Worm (Caenorhabditis elegans) whole organism, early embryonic: ENCODE results near the gene nlp-53.

Experiments used
- B0310.2 ChIP-seq: sonication (generic microtip); optimal IDR thresholded peaks from 2 replicates; lab custom pipeline; 2016; ENCODE audit warnings: mild to moderate bottlenecking, missing genetic modification characterization, missing compliant biosample characterization
- F13C5.2 ChIP-seq: sonication (generic microtip); optimal IDR thresholded peaks from 2 replicates; lab custom pipeline; 2017; ENCODE audit warnings: mild to moderate bottlenecking, missing genetic modification characterization, inconsistent platforms, missing compliant biosample characterization
- aly-1 ChIP-seq: sonication (generic microtip); optimal IDR thresholded peaks from 2 replicates; lab custom pipeline; 2016; ENCODE audit warnings: missing genetic modification characterization, missing compliant biosample characterization
- ama-1 ChIP-seq: fragments of 150-350 bp; optimal IDR thresholded peaks from 2 replicates; lab custom pipeline; 2014
- ceh-13 ChIP-seq: fragments of 200-800 bp; sonication (Bioruptor generic); optimal IDR thresholded peaks from 2 replicates; lab custom pipeline; 2018; ENCODE audit warnings: mild to moderate bottlenecking, missing genetic modification characterization, missing compliant biosample characterization
- ceh-36 ChIP-seq: sonication (generic microtip); optimal IDR thresholded peaks from 2 replicates; lab custom pipeline; 2016; ENCODE audit warnings: missing genetic modification characterization, inconsistent platforms, missing compliant biosample characterization
- ets-7 ChIP-seq: sonication (generic microtip); optimal IDR thresholded peaks from 2 replicates; lab custom pipeline; 2016; ENCODE audit warnings: missing genotype, missing genetic modification characterization, missing compliant biosample characterization
- flt-1 ChIP-seq: fragments of 200-800 bp; sonication (Bioruptor generic); IDR thresholded peaks from 2 replicates; pipeline ENCODE4 v1.3.6; 2022; ENCODE audit warnings: missing genetic modification characterization, missing compliant biosample characterization
- hmbx-1 ChIP-seq: sonication (generic microtip); optimal IDR thresholded peaks from 2 replicates; lab custom pipeline; 2016; ENCODE audit warnings: mild to moderate bottlenecking, missing genetic modification characterization, missing compliant biosample characterization
- hmg-4 ChIP-seq: fragments of 200-800 bp; sonication (Bioruptor generic); optimal IDR thresholded peaks from 2 replicates; lab custom pipeline; 2018; ENCODE audit warnings: mild to moderate bottlenecking, missing genetic modification characterization, missing compliant biosample characterization
- hnd-1 ChIP-seq: sonication (generic microtip); optimal IDR thresholded peaks from 2 replicates; lab custom pipeline; 2016; ENCODE audit warnings: missing genetic modification characterization, missing compliant biosample characterization
- pes-1 ChIP-seq: fragments of 200-800 bp; sonication (Bioruptor generic); IDR thresholded peaks from 2 replicates; pipeline ENCODE4 v1.3.6; 2022; ENCODE audit warnings: missing genetic modification reagents, missing genetic modification characterization, missing compliant biosample characterization
- scrt-1 ChIP-seq: fragments of 200-800 bp; sonication (Bioruptor generic); IDR thresholded peaks from 2 replicates; pipeline ENCODE4 v1.3.6; 2022; ENCODE audit warnings: missing genetic modification characterization, missing compliant biosample characterization
- sea-1 ChIP-seq: fragments of 200-800 bp; sonication (Bioruptor generic); conservative IDR thresholded peaks from 2 replicates; pipeline ENCODE4 v1.3.6; 2022; ENCODE audit warnings: missing genetic modification characterization, missing compliant biosample characterization
- tbx-11 ChIP-seq: fragments of 200-800 bp; sonication (Bioruptor generic); IDR thresholded peaks from 2 replicates; pipeline ENCODE4 v1.3.6; 2022; ENCODE audit warnings: missing genetic modification characterization, missing compliant biosample characterization
- tbx-37 ChIP-seq: fragments of 200-800 bp; sonication (Bioruptor generic); conservative IDR thresholded peaks from 2 replicates; pipeline ENCODE4 v1.3.6; 2022; ENCODE audit warnings: missing genetic modification reagents, missing genetic modification characterization, missing compliant biosample characterization
- tra-4 ChIP-seq: sonication (generic microtip); optimal IDR thresholded peaks from 2 replicates; lab custom pipeline; 2017; ENCODE audit warnings: missing genetic modification characterization, missing compliant biosample characterization

The nlp-53 gene

DNA sequence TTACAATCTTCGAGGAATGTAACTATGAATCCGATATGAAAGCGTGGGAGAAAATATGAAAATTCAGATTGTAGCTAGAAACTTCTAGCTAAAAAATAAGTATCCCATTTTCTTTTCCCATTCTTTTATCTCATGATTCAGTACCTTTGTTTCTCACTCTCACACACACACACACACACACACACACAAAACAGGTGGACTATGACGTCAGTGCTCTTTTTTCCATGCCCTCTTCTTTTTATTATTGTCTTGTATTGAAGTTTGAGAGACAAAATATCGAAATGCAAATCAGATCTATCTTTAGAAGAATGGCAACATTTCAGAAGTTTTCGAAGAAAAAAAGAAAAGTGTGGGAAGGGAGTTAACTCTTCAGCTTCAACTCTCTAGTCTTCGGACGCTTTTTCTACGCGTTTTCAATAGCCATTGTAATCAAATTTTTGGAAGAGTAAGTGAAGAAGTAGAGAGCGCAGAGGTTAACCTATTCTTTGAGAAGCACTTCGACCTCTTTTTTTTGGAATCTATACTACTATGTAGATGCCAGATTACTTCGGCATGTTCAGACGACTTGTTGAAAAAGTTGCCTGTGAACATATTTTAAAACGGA, 15.3 kb downstream of the nlp-53 start:
- TF ChIP-seq pes-1 (GFP tag; lab: Robert Waterston, UW) (no peak), ets-7 (tag; lab: Kevin White, UChicago) (no peak), sea-1 (GFP tag; lab: Robert Waterston, UW) (no peak), hmg-4 (GFP tag; lab: Kevin White, UChicago) (no peak), tbx-37 (no peak), flt-1 (GFP tag; lab: Robert Waterston, UW) (no peak), B0310.2 (tag; lab: Kevin White, UChicago) (no peak), F13C5.2 (tag; lab: Kevin White, UChicago) (no peak), ceh-13 (GFP tag; lab: Kevin White, UChicago) (no peak)

DNA sequence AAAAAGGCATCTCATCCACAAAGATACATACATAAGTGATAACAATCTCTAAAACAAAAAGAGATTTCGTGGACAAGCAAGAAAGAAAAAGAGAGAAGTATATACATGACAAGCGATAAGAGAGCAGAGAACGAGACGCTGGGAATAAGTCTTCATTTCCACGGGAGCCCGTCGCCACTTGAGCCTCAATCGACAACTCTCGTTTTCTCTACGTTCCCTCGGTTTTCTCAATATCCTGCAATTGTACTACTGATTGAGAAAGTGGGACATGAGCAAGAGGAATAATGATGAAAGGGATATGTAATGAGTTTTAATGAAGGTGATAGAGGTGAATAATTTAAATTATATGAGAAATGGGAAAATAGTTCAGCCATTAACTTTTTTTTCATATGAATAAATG, 18.9 kb downstream of the nlp-53 start:
- no peak for TF ChIP-seq tra-4 (tag; lab: Kevin White, UChicago)

DNA sequence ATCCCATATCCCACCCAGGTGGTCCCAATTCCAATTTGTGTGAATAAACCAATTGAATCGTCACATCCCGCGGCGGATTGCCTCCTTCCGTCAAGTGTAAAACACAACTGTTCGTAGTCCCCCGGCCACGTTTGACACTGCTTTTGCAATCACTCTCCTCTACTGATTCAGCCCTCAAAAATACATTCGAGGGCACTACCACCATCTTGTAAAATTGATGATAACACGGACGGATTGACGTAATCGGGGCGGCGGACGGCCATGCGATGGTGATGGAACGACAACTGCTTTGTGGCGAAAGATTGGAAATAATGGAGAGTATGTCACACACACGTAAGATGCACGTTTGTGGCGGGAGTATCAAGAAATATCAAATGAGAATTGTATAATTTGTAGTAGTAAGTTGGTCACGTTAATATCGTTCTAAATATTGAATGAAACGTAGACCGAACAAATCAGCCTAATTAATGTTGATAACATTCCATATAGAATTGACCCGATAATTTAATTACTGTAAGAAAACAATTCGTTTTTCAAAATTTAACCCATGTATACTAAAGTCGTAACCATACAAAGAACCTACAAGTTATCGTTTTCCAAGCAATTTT, 19.8 kb downstream of the nlp-53 start:
- TF ChIP-seq scrt-1 (GFP tag; lab: Robert Waterston, UW) (no peak), ceh-13 (GFP tag; lab: Kevin White, UChicago) (no peak), ets-7 (tag; lab: Kevin White, UChicago) (no peak), pes-1 (GFP tag; lab: Robert Waterston, UW) (no peak), tbx-11 (GFP tag; lab: Robert Waterston, UW) (no peak), tbx-37 (no peak), tra-4 (tag; lab: Kevin White, UChicago) (no peak)

DNA sequence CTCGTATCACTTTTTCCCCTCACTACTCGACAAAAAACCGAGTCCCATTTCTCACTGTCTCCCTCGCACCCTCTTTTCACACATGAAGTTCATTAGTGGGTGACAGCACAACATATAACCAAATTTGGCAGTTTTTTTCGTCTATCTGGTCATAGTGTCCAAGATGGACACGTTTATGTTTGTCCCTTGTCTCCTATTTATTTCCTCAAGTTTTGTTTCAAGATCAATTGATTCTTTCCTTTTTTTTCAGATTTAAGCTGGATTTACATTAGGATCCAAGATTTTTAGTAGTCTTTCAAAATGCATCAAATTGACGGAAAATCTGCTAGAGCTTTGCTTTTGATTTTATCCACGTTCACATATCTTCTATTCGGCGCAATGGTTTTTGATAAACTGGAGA, 20.9 kb downstream of the nlp-53 start, which contains the start of gene twk-20:
Gene twk-20 (plus strand): TSS at position 301 of the 400 bp plus-strand sequence.
- TF ChIP-seq pes-1 (GFP tag; lab: Robert Waterston, UW): no peak
- no peak for TF ChIP-seq ets-7 (tag; lab: Kevin White, UChicago)
- no peak for TF ChIP-seq hmbx-1 (tag; lab: Kevin White, UChicago)
- no peak for TF ChIP-seq ama-1 (lab: Kevin White, UChicago)
- TF ChIP-seq hnd-1 (tag; lab: Kevin White, UChicago): no peak
- no peak for TF ChIP-seq tbx-11 (GFP tag; lab: Robert Waterston, UW)
- TF ChIP-seq ceh-13 (GFP tag; lab: Kevin White, UChicago): no peak
- TF ChIP-seq B0310.2 (tag; lab: Kevin White, UChicago): no peak
- no peak for TF ChIP-seq sea-1 (GFP tag; lab: Robert Waterston, UW)
- no peak for TF ChIP-seq scrt-1 (GFP tag; lab: Robert Waterston, UW)
- no peak for TF ChIP-seq aly-1 (tag; lab: Kevin White, UChicago)
- no peak for TF ChIP-seq hmg-4 (GFP tag; lab: Kevin White, UChicago)
- TF ChIP-seq ceh-36: no peak
- no peak for TF ChIP-seq flt-1 (GFP tag; lab: Robert Waterston, UW)
- no peak for TF ChIP-seq tbx-37
- TF ChIP-seq F13C5.2 (tag; lab: Kevin White, UChicago): no peak
- TF ChIP-seq tra-4 (tag; lab: Kevin White, UChicago): no peak

DNA sequence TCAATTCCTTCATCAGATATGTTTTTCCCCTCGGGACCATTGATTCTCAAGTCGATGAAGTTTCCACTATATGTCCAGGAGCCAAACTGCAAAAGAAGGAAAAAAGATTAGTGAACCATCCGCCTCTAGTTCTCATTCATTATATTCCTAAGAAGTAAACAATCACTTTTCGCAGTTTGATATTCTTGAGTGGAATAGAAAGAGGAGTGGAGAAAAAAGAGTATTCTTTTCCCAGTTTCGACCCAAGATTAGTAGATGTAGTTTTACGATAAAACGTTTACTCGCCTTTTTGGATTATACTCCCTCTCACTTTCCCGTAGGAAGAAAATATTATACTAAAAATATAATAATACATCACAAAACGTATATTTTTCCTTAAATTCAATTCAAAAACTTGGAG, 26.2 kb downstream of the nlp-53 start:
- TF ChIP-seq tbx-11 (GFP tag; lab: Robert Waterston, UW): no peak
- TF ChIP-seq B0310.2 (tag; lab: Kevin White, UChicago): no peak
- no peak for TF ChIP-seq F13C5.2 (tag; lab: Kevin White, UChicago)
- no peak for TF ChIP-seq flt-1 (GFP tag; lab: Robert Waterston, UW)
- TF ChIP-seq ama-1 (lab: Kevin White, UChicago): no peak
- TF ChIP-seq scrt-1 (GFP tag; lab: Robert Waterston, UW): no peak
- TF ChIP-seq ceh-13 (GFP tag; lab: Kevin White, UChicago): no peak

DNA sequence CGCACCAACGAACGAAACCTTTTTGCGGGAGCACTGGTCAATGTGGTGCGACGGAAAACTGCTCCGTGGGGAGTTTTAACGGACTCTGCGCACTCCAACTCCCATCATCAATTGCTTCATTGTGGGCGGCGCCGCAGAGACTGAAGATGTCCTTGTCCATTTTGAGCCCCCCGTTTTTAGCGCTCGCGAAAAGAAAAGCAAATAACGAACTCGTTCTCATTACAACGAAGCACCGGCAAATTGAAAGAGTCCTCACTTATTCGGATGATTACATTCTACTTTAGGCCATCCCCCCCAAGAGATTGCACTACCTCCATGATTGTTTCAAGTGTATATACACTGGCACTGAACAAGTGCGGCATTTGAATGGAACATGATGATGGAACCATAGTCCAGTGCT, 28.1 kb downstream of the nlp-53 start, which contains the start of gene acr-9:
Gene acr-9 (minus strand): TSS at position 101 of the 400 bp plus-strand sequence.
- TF ChIP-seq tbx-37: no peak
- TF ChIP-seq ets-7 (tag; lab: Kevin White, UChicago): no peak
- no peak for TF ChIP-seq B0310.2 (tag; lab: Kevin White, UChicago)
- TF ChIP-seq tra-4 (tag; lab: Kevin White, UChicago): no peak
- TF ChIP-seq hmg-4 (GFP tag; lab: Kevin White, UChicago): no peak
- no peak for TF ChIP-seq scrt-1 (GFP tag; lab: Robert Waterston, UW)
- no peak for TF ChIP-seq tbx-11 (GFP tag; lab: Robert Waterston, UW)
- no peak for TF ChIP-seq sea-1 (GFP tag; lab: Robert Waterston, UW)
- no peak for TF ChIP-seq F13C5.2 (tag; lab: Kevin White, UChicago)
- TF ChIP-seq ceh-36: no peak
- no peak for TF ChIP-seq ama-1 (lab: Kevin White, UChicago)
- no peak for TF ChIP-seq pes-1 (GFP tag; lab: Robert Waterston, UW)
- no peak for TF ChIP-seq ceh-13 (GFP tag; lab: Kevin White, UChicago)
- TF ChIP-seq aly-1 (tag; lab: Kevin White, UChicago): no peak
- TF ChIP-seq hnd-1 (tag; lab: Kevin White, UChicago): no peak
- no peak for TF ChIP-seq flt-1 (GFP tag; lab: Robert Waterston, UW)
- TF ChIP-seq hmbx-1 (tag; lab: Kevin White, UChicago): no peak

DNA sequence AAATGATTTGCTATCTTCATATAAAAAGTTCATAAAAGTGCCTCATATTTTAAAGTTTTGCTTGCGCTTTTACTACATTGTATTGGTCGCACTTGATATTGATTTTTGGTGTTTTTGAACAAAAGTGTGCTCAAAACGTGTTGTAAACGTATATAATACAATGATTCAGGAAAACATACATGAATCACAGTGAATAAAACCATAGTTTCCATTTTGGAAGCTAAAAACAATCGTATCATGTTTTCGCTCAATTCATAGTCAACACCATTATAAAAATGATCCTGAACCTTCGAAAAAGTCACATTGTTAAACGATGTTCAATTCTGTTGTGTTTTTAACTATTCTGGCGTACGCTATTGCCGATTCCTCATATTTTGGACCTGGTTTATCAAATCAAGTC, 28.6 kb downstream of the nlp-53 start, which contains the start of gene C40C9.3:
Gene C40C9.3 (plus strand): TSS at position 301 of the 400 bp plus-strand sequence.
- TF ChIP-seq scrt-1 (GFP tag; lab: Robert Waterston, UW) (no peak), aly-1 (tag; lab: Kevin White, UChicago) (no peak), hmg-4 (GFP tag; lab: Kevin White, UChicago) (no peak), F13C5.2 (tag; lab: Kevin White, UChicago) (no peak), sea-1 (GFP tag; lab: Robert Waterston, UW) (no peak), ceh-36 (no peak), ceh-13 (GFP tag; lab: Kevin White, UChicago) (no peak)
